Fruit fly (Drosophila melanogaster): ENCODE results near the gene RPA3.

- TF ChIP-seq CG8478 (optimal IDR thresholded peaks at IDR 0.05) (no peak), CTCF (optimal IDR thresholded peaks at IDR 0.05) (no peak)
Measured at dm6 chrX:11573529-11573928, 42.1 kb downstream of the RPA3 start, which contains the start of gene CG11696.

Data from S2 (cell line).